Fruit fly (Drosophila melanogaster) whole organism, embryonic: Measurements from ENCODE around the gene CG18577.

Experiments used
- D ChIP-seq, 2 experiments: fragments of 200-800 bp in 1 of 2; fragments of >200 bp in 1 of 2; sonication (Bioruptor generic) in 1 of 2; optimal IDR thresholded peaks; 2 replicates in 1 of 2; 3 replicates in 1 of 2; lab custom pipeline; 2017; ENCODE audit warnings: mild to moderate bottlenecking in 1 of 2, missing biosample characterization in 1 of 2, missing genetic modification characterization in 1 of 2, missing genetic modification reagents in 1 of 2
- Hsf ChIP-seq: fragments of 200-800 bp; sonication (Bioruptor generic); optimal IDR thresholded peaks from 3 replicates; lab custom pipeline; 2016; ENCODE audit warnings: missing biosample characterization, missing genetic modification characterization
- NK7.1 ChIP-seq: fragments of 200-800 bp; sonication (Bioruptor generic); optimal IDR thresholded peaks from 3 replicates; lab custom pipeline; 2016; ENCODE audit warnings: missing biosample characterization, missing genetic modification characterization
- Xrp1 ChIP-seq: fragments of 200-800 bp; sonication (Bioruptor generic); IDR thresholded peaks from 2 replicates; pipeline ENCODE4 v1.3.6; 2022; ENCODE audit warnings: missing biosample characterization, missing genetic modification characterization
- kay ChIP-seq: fragments of 200-800 bp; sonication (Bioruptor generic); optimal IDR thresholded peaks from 2 replicates; lab custom pipeline; 2016; ENCODE audit warnings: missing biosample characterization, missing genetic modification characterization
- lilli ChIP-seq: fragments of 200-800 bp; sonication (Bioruptor generic); optimal IDR thresholded peaks from 3 replicates; lab custom pipeline; 2016; ENCODE audit warnings: missing biosample characterization, missing genetic modification characterization
- ssp ChIP-seq: fragments of 200-800 bp; sonication (Bioruptor generic); IDR thresholded peaks from 2 replicates; pipeline ENCODE4 v1.3.6; 2022; ENCODE audit warnings: missing biosample characterization, missing genetic modification characterization

DNA sequence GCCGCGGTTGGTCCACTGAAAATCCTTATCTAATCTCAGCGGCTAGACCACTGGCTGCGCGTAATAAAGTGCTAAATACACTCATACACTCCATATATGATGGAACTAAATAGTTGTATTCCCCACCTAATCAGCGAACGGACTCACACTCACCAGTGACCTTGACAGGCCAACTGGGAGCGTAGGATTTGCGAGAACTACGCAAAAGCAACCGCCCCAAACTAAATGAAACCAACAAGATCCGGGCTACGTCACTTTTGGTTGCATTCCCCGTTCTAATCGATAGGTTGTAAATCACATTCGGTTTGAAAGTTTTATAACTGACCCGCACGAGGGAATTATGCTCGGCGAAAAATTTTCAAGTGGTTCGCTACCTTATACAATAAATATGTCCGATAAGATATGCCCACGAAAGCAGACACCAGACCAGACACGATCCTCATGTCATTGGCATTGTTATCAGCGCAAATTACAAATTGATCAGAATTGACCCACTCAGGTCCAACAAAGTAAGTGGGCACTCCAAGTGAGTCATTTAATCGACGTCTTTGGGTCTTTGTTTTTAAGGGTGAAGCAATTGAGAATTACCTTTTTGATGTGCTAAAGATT lies 3.4 kb downstream of the CG18577 start:
- TF ChIP-seq kay (GFP tag; lab: Kevin White, UChicago) (no peak), Hsf (GFP tag; lab: Kevin White, UChicago) (no peak), lilli (no peak), ssp (GFP tag; lab: Robert Waterston, UW) (no peak), Xrp1 (GFP tag; lab: Robert Waterston, UW) (no peak), D (optimal IDR thresholded peaks at IDR 0.05; lab: Kevin White, UChicago) (no peak), D (GFP tag; optimal IDR thresholded peaks at IDR 0.05; lab: Kevin White, UChicago) (no peak), NK7.1 (no peak)
